Worm (Caenorhabditis elegans): ENCODE data around the gene F26F12.2.

F26F12.2 gene

DNA sequence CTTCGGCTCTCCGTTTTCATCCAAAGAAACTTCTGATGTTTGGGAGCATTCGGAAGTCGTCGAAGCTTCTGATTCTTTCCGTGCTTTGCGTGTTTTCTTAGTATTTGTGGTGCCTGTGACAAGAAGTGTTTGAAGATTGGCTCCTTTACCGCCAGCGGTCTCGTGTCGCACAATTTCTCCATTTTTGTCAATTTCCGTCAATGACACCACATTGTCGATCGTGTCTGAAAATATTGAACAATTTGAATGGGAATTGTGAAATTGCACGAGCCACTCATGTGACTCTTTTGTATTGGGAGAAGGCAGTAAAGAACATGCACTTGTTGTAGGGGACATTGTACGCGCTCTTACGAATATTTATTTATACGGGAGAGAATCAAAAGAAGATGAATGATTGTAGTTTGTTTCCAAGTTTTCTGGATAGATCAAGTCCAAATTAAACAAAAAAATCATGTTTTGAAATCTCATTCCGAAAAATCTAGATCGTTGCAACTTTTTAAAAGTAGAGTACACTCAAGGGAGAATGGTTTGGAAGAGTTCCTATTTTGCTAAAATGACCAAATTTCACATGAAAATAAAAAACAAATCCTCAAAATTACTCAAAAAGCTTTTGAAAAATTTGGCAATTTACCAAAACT is 4.2 kb upstream of the F26F12.2 start:
- TF ChIP-seq tab-1 (GFP tag; IDR thresholded peaks at IDR 0.05) (no peak), ztf-23 (GFP tag; IDR thresholded peaks at IDR 0.05) (no peak), ztf-29 (GFP tag; IDR thresholded peaks at IDR 0.05) (no peak), ref-1 (GFP tag; conservative IDR thresholded peaks at IDR 0.05) (no peak), klf-2 (GFP tag; conservative IDR thresholded peaks at IDR 0.05) (no peak), med-1 (GFP tag; optimal IDR thresholded peaks at IDR 0.05; ENCODE audit: insufficient read depth) (no peak), T22C8.4 (GFP tag; IDR thresholded peaks at IDR 0.05) (no peak), flt-1 (GFP tag; IDR thresholded peaks at IDR 0.05) (no peak), cog-1 (tag; optimal IDR thresholded peaks at IDR 0.05) (no peak)

DNA sequence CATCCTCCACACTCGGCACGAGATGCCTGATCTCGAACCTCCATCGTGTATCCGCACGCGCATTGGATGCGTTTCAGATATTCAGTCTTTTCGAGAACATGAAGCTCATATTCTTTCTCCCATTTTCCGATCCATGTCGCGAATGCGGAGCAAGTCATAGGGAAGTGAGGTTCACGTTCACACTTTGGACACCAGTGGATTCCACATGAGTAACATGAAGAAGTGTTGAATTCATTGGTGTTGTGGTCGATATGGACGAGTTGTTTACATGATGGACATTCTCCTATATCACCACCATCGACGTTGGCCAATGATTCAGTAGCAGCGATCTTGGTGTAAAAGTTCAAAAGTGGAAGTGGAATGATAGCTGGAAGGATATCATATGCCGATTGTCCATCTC is 2.5 kb upstream of the F26F12.2 start:
- TF ChIP-seq T22C8.4 (GFP tag; IDR thresholded peaks at IDR 0.05) (no peak), cog-1 (tag; optimal IDR thresholded peaks at IDR 0.05) (no peak), ref-1 (GFP tag; conservative IDR thresholded peaks at IDR 0.05) (no peak), tab-1 (GFP tag; IDR thresholded peaks at IDR 0.05) (no peak), klf-2 (GFP tag; conservative IDR thresholded peaks at IDR 0.05) (no peak), med-1 (GFP tag; optimal IDR thresholded peaks at IDR 0.05; ENCODE audit: insufficient read depth) (no peak), ztf-29 (GFP tag; IDR thresholded peaks at IDR 0.05) (no peak), ztf-23 (GFP tag; IDR thresholded peaks at IDR 0.05) (no peak), flt-1 (GFP tag; IDR thresholded peaks at IDR 0.05) (no peak)

DNA sequence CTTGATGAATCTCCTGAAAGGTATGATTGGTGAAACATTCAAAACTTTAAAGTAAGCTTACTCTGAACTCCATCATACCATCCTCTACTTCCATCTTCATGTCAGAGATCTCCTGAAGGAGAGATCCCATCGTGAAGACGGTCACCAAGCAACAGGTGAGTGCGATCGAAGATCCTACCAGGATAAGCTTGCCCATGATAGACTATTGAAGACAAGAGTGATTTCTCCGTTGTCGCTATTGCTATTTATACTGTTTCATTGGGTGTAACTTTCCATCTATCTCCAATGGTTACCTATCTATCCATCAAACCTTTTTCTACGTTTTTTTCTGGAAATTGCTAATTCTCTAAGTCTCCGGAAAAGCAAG is 1.8 kb downstream of the F26F12.2 start, which contains the start of gene col-140:
TSS of gene col-140 (minus strand) at position 219 of the 367 bp plus-strand sequence.
- TF ChIP-seq ztf-29 (GFP tag; IDR thresholded peaks at IDR 0.05) (no peak), T22C8.4 (GFP tag; IDR thresholded peaks at IDR 0.05) (no peak), med-1 (GFP tag; optimal IDR thresholded peaks at IDR 0.05; ENCODE audit: insufficient read depth) (no peak)

DNA sequence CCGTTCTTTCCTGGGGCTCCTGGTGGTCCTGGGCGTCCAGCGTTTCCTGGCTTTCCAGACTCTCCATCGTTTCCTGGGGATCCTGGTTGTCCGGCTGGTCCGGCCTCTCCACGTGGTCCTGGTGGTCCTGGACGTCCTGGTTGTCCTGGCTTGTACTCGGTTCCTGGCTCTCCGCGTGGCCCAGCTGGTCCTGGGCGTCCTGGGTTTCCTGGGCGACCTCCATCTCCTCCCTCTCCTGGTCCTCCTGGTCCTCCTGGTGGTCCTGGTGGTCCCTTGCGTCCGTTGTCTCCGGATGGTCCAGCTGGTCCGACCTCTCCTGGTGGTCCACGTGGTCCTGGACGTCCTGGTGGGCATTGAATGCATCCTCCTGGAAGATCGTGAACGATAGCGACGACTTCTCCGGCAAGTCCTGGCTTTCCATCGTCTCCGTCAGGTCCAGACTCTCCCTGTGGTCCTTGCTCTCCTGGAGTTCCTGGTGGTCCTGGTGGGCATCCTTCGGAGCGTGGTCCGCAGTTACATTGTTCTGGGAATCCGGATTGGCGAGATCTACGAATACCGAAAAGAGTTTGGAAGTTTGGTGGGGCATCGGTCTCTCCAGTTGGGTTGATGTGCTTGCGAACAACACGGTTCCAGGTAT is 2.3 kb downstream of the F26F12.2 start:
- TF ChIP-seq flt-1 (GFP tag; IDR thresholded peaks at IDR 0.05) (no peak), tab-1 (GFP tag; IDR thresholded peaks at IDR 0.05) (0 out of 2 replicates have a peak, but pooled peaks have one; percentile 17)

ce11 chrV:5835397-5835796 is 3.0 kb downstream of the F26F12.2 start:
- no peak for TF ChIP-seq cog-1 (tag; optimal IDR thresholded peaks at IDR 0.05)

- TF ChIP-seq klf-2 (GFP tag; conservative IDR thresholded peaks at IDR 0.05) (no peak), cog-1 (tag; optimal IDR thresholded peaks at IDR 0.05) (no peak), ref-1 (GFP tag; conservative IDR thresholded peaks at IDR 0.05) (no peak), med-1 (GFP tag; optimal IDR thresholded peaks at IDR 0.05; ENCODE audit: insufficient read depth) (no peak), T22C8.4 (GFP tag; IDR thresholded peaks at IDR 0.05) (no peak), tab-1 (GFP tag; IDR thresholded peaks at IDR 0.05) (no peak), ztf-29 (GFP tag; IDR thresholded peaks at IDR 0.05) (no peak), flt-1 (GFP tag; IDR thresholded peaks at IDR 0.05) (no peak), ztf-23 (GFP tag; IDR thresholded peaks at IDR 0.05) (no peak)
Measured at ce11 chrV:5833531-5833930, 4.9 kb downstream of the F26F12.2 start, which contains the start of gene srh-76. TSS of gene srh-76 (plus strand) at chrV:5833831.

- TF ChIP-seq ztf-23 (GFP tag; IDR thresholded peaks at IDR 0.05) (no peak), tab-1 (GFP tag; IDR thresholded peaks at IDR 0.05) (no peak), ztf-29 (GFP tag; IDR thresholded peaks at IDR 0.05) (no peak), ref-1 (GFP tag; conservative IDR thresholded peaks at IDR 0.05) (no peak), T22C8.4 (GFP tag; IDR thresholded peaks at IDR 0.05) (no peak), med-1 (GFP tag; optimal IDR thresholded peaks at IDR 0.05; ENCODE audit: insufficient read depth) (no peak), klf-2 (GFP tag; conservative IDR thresholded peaks at IDR 0.05) (no peak), cog-1 (tag; optimal IDR thresholded peaks at IDR 0.05) (no peak), flt-1 (GFP tag; IDR thresholded peaks at IDR 0.05) (no peak)
Measured at ce11 chrV:5832799-5833198, 5.6 kb downstream of the F26F12.2 start.

DNA sequence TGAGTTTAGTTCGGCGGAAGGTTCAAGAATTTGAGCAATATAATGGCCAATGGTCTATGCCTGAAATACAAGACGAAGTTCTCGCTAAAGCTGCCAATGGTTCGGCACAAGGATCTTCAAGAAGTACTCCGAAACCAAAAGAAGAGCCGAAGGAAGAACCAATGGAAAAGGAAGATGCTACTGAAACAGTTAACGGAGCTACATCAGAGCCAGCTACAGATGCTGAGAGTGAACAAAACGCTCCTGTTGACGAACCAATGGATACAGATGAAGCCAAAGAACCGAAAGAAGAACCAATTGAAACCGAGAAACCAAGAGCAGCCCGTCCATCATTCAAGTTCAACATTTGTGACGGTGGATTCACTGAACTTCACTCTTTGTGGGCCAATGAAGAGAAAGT is 7.2 kb downstream of the F26F12.2 start:
- no peak for TF ChIP-seq med-1 (GFP tag; optimal IDR thresholded peaks at IDR 0.05; ENCODE audit: insufficient read depth)
- TF ChIP-seq klf-2 (GFP tag; conservative IDR thresholded peaks at IDR 0.05), result no peak
- TF ChIP-seq cog-1 (tag; optimal IDR thresholded peaks at IDR 0.05), result no peak
- TF ChIP-seq ztf-23 (GFP tag; IDR thresholded peaks at IDR 0.05), result no peak
- TF ChIP-seq ztf-29 (GFP tag; IDR thresholded peaks at IDR 0.05), result no peak
- TF ChIP-seq ref-1 (GFP tag; conservative IDR thresholded peaks at IDR 0.05), result no peak
- no peak for TF ChIP-seq T22C8.4 (GFP tag; IDR thresholded peaks at IDR 0.05)
- no peak for TF ChIP-seq flt-1 (GFP tag; IDR thresholded peaks at IDR 0.05)
- TF ChIP-seq tab-1 (GFP tag; IDR thresholded peaks at IDR 0.05), result no peak

ce11 chrV:5826592-5826991 is 11.8 kb downstream of the F26F12.2 start, which contains the start of gene let-418:
TSS of gene let-418 (plus strand) at chrV:5826833.
- TF ChIP-seq ref-1 (GFP tag; conservative IDR thresholded peaks at IDR 0.05) (no peak), tab-1 (GFP tag; IDR thresholded peaks at IDR 0.05) (no peak), cog-1 (tag; optimal IDR thresholded peaks at IDR 0.05) (no peak), med-1 (GFP tag; optimal IDR thresholded peaks at IDR 0.05; ENCODE audit: insufficient read depth) (no peak), T22C8.4 (GFP tag; IDR thresholded peaks at IDR 0.05) (no peak), klf-2 (GFP tag; conservative IDR thresholded peaks at IDR 0.05) (no peak), flt-1 (GFP tag; IDR thresholded peaks at IDR 0.05) (no peak), ztf-29 (GFP tag; IDR thresholded peaks at IDR 0.05) (no peak), ztf-23 (GFP tag; IDR thresholded peaks at IDR 0.05) (no peak)

ce11 chrV:5825478-5825877 is 12.9 kb downstream of the F26F12.2 start:
- TF ChIP-seq ztf-29 (GFP tag; IDR thresholded peaks at IDR 0.05), result no peak
- TF ChIP-seq cog-1 (tag; optimal IDR thresholded peaks at IDR 0.05), result no peak
- no peak for TF ChIP-seq ref-1 (GFP tag; conservative IDR thresholded peaks at IDR 0.05)

Measured in whole organism, midembryonic.